Worm (Caenorhabditis elegans) whole organism, young adult: Measurements from ENCODE around the gene col-94.

Source experiments
- B0336.3 ChIP-seq: fragments of 200-800 bp; sonication (Bioruptor generic); IDR thresholded peaks from 2 replicates; pipeline ENCODE4 v1.3.6; 2022; ENCODE audit warnings: missing genetic modification characterization, missing compliant biosample characterization
- C06A6.2 ChIP-seq: fragments of 200-800 bp; sonication (Bioruptor generic); conservative IDR thresholded peaks from 2 replicates; pipeline ENCODE4 v1.3.6; 2022; ENCODE audit warnings: missing genetic modification characterization, missing compliant biosample characterization
- F23B12.7 ChIP-seq: sonication (generic microtip); optimal IDR thresholded peaks from 2 replicates; lab custom pipeline; 2017; ENCODE audit warnings: missing genetic modification characterization, mild to moderate bottlenecking, missing compliant biosample characterization, antibody characterized with exemption, moderate library complexity; ENCODE audit not compliant: insufficient read depth
- F33H1.4 ChIP-seq: fragments of 200-800 bp; sonication (Bioruptor generic); IDR thresholded peaks from 2 replicates; pipeline ENCODE4 v1.3.6; 2022; ENCODE audit warnings: missing genetic modification reagents, missing genetic modification characterization, missing compliant biosample characterization
- F52B5.7 ChIP-seq: sonication (generic microtip); optimal IDR thresholded peaks from 2 replicates; lab custom pipeline; 2016; ENCODE audit warnings: mild to moderate bottlenecking, missing genetic modification characterization, missing compliant biosample characterization
- Y53G8AR.9 ChIP-seq: fragments of 200-800 bp; sonication (Bioruptor generic); conservative IDR thresholded peaks from 2 replicates; pipeline ENCODE4 v1.3.6; 2022; ENCODE audit warnings: missing genetic modification reagents, missing genetic modification characterization, missing compliant biosample characterization
- Y95B8A.8 ChIP-seq: fragments of 200-800 bp; sonication (Bioruptor generic); IDR thresholded peaks from 2 replicates; pipeline ENCODE4 v1.3.6; 2022; ENCODE audit warnings: missing genetic modification reagents, missing genetic modification characterization, missing compliant biosample characterization
- ZK185.1 ChIP-seq: sonication (generic microtip); optimal IDR thresholded peaks from 2 replicates; lab custom pipeline; 2016; ENCODE audit warnings: mild to moderate bottlenecking, missing genetic modification characterization, missing compliant biosample characterization; ENCODE audit not compliant: poor library complexity, severe bottlenecking
- aptf-2 ChIP-seq: fragments of 200-800 bp; sonication (Bioruptor generic); conservative IDR thresholded peaks from 2 replicates; pipeline ENCODE4 v1.3.6; 2022; ENCODE audit warnings: missing genetic modification reagents, missing genetic modification characterization, missing compliant biosample characterization
- ccch-3 ChIP-seq: fragments of 200-800 bp; sonication (Bioruptor generic); optimal IDR thresholded peaks from 2 replicates; lab custom pipeline; 2018; ENCODE audit warnings: mild to moderate bottlenecking, missing genetic modification characterization, missing compliant biosample characterization
- cebp-2 ChIP-seq: fragments of 200-800 bp; sonication (Bioruptor generic); IDR thresholded peaks from 2 replicates; pipeline ENCODE4 v1.3.6; 2022; ENCODE audit warnings: missing genetic modification characterization, missing compliant biosample characterization
- ceh-27 ChIP-seq: fragments of 200-800 bp; sonication (Bioruptor generic); optimal IDR thresholded peaks from 2 replicates; lab custom pipeline; 2018; ENCODE audit warnings: mild to moderate bottlenecking, missing genetic modification characterization, moderate library complexity, missing compliant biosample characterization
- ceh-91 ChIP-seq: fragments of 200-800 bp; sonication (Bioruptor generic); IDR thresholded peaks from 2 replicates; pipeline ENCODE4 v1.3.6; 2022; ENCODE audit warnings: missing genetic modification reagents, missing genetic modification characterization, missing compliant biosample characterization
- dox-1 ChIP-seq: fragments of 200-800 bp; sonication (Bioruptor generic); IDR thresholded peaks from 2 replicates; pipeline ENCODE4 v1.3.6; 2022; ENCODE audit warnings: missing genetic modification reagents, missing genetic modification characterization, missing compliant biosample characterization
- ekl-4 ChIP-seq: fragments of 200-800 bp; sonication (Bioruptor generic); IDR thresholded peaks from 2 replicates; pipeline ENCODE4 v1.3.6; 2022; ENCODE audit warnings: missing genetic modification reagents, missing genetic modification characterization, missing compliant biosample characterization
- fkh-3 ChIP-seq: sonication (generic microtip); optimal IDR thresholded peaks from 2 replicates; lab custom pipeline; 2016; ENCODE audit warnings: mild to moderate bottlenecking, missing genetic modification characterization, missing compliant biosample characterization
- him-1 ChIP-seq: sonication (generic microtip); optimal IDR thresholded peaks from 2 replicates; lab custom pipeline; 2016; ENCODE audit warnings: missing genotype, missing genetic modification reagents, missing genetic modification characterization, missing compliant biosample characterization
- hmg-20 ChIP-seq: fragments of 200-800 bp; sonication (Bioruptor generic); IDR thresholded peaks from 2 replicates; pipeline ENCODE4 v1.3.6; 2022; ENCODE audit warnings: missing genetic modification reagents, missing genetic modification characterization, missing compliant biosample characterization
- hrde-1 ChIP-seq: sonication (generic microtip); optimal IDR thresholded peaks from 2 replicates; lab custom pipeline; 2016; ENCODE audit warnings: missing genetic modification characterization, mild to moderate bottlenecking, missing compliant biosample characterization, moderate library complexity, missing genotype, missing genetic modification reagents, borderline replicate concordance
- let-607 ChIP-seq, 2 experiments: fragments of 200-800 bp in 1 of 2; sonication (Bioruptor generic) in 1 of 2; sonication (generic microtip) in 1 of 2; optimal IDR thresholded peaks; 2 replicates each; lab custom pipeline; 2016 to 2018; ENCODE audit warnings: mild to moderate bottlenecking in 2 of 2, missing compliant biosample characterization in 2 of 2, missing genetic modification characterization in 2 of 2, moderate library complexity in 2 of 2, missing genotype in 1 of 2
- lin-26 ChIP-seq: fragments of 200-800 bp; sonication (Bioruptor generic); IDR thresholded peaks from 2 replicates; pipeline ENCODE4 v1.3.6; 2022; ENCODE audit warnings: missing genetic modification reagents, missing genetic modification characterization, missing compliant biosample characterization
- lin-40 ChIP-seq: sonication (generic microtip); optimal IDR thresholded peaks from 2 replicates; lab custom pipeline; 2016; ENCODE audit warnings: missing genetic modification characterization, mild to moderate bottlenecking, missing compliant biosample characterization, missing genotype, missing genetic modification reagents
- lir-1 ChIP-seq: fragments of 200-800 bp; sonication (Bioruptor generic); conservative IDR thresholded peaks from 2 replicates; pipeline ENCODE4 v1.3.6; 2022; ENCODE audit warnings: missing genetic modification reagents, missing genetic modification characterization, missing compliant biosample characterization
- lsl-1 ChIP-seq: fragments of 200-800 bp; sonication (Bioruptor generic); optimal IDR thresholded peaks from 2 replicates; lab custom pipeline; 2018; ENCODE audit warnings: mild to moderate bottlenecking, missing genetic modification characterization, moderate library complexity, missing compliant biosample characterization
- madf-3 ChIP-seq: fragments of 200-800 bp; sonication (Bioruptor generic); IDR thresholded peaks from 2 replicates; pipeline ENCODE4 v1.3.6; 2022; ENCODE audit warnings: missing genetic modification reagents, missing genetic modification characterization, missing compliant biosample characterization
- madf-6 ChIP-seq: fragments of 200-800 bp; sonication (Bioruptor generic); IDR thresholded peaks from 2 replicates; pipeline ENCODE4 v1.3.6; 2022; ENCODE audit warnings: missing genetic modification reagents, missing genetic modification characterization, missing compliant biosample characterization
- madf-8 ChIP-seq: fragments of 200-800 bp; sonication (Bioruptor generic); conservative IDR thresholded peaks from 2 replicates; pipeline ENCODE4 v1.3.6; 2022; ENCODE audit warnings: missing genetic modification reagents, missing genetic modification characterization, missing compliant biosample characterization
- nfya-1 ChIP-seq: sonication (generic microtip); optimal IDR thresholded peaks from 2 replicates; lab custom pipeline; 2017; ENCODE audit warnings: antibody characterized with exemption, missing compliant biosample characterization, missing genetic modification characterization, borderline replicate concordance; ENCODE audit not compliant: insufficient read depth
- nfya-2 ChIP-seq: fragments of 200-800 bp; sonication (Bioruptor generic); IDR thresholded peaks from 2 replicates; pipeline ENCODE4 v1.3.6; 2022; ENCODE audit warnings: missing genetic modification reagents, missing genetic modification characterization, missing compliant biosample characterization
- nhr-179 ChIP-seq: sonication (generic microtip); optimal IDR thresholded peaks from 2 replicates; lab custom pipeline; 2016; ENCODE audit warnings: mild to moderate bottlenecking, missing genetic modification characterization, missing compliant biosample characterization
- nhr-90 ChIP-seq: sonication (generic microtip); optimal IDR thresholded peaks from 2 replicates; lab custom pipeline; 2016; ENCODE audit warnings: missing genotype, mild to moderate bottlenecking, missing genetic modification characterization, missing compliant biosample characterization
- sea-2 ChIP-seq: fragments of 200-800 bp; sonication (Bioruptor generic); IDR thresholded peaks from 2 replicates; pipeline ENCODE4 v1.3.6; 2022; ENCODE audit warnings: missing genetic modification characterization, missing compliant biosample characterization
- snpc-1.3 ChIP-seq: sonication (generic microtip); optimal IDR thresholded peaks from 2 replicates; lab custom pipeline; 2017; ENCODE audit warnings: missing genetic modification characterization, mild to moderate bottlenecking, missing compliant biosample characterization, antibody characterized with exemption, moderate library complexity, missing genotype, missing genetic modification reagents; ENCODE audit not compliant: insufficient read depth
- snpc-4 ChIP-seq, 5 experiments: fragments of 150-350 bp in 1 of 5; sonication (generic microtip) in 4 of 5; optimal IDR thresholded peaks; 2 replicates each; lab custom pipeline; 2014 to 2018; ENCODE audit warnings: missing genetic modification characterization in 5 of 5, missing biosample characterization in 3 of 5, antibody characterized with exemption in 2 of 5, mild to moderate bottlenecking in 2 of 5, missing compliant biosample characterization in 2 of 5, missing genotype in 2 of 5, moderate library complexity in 2 of 5, missing genetic modification reagents in 1 of 5
- somi-1 ChIP-seq: fragments of 200-800 bp; sonication (Bioruptor generic); optimal IDR thresholded peaks from 2 replicates; lab custom pipeline; 2018; ENCODE audit warnings: mild to moderate bottlenecking, missing genetic modification characterization, missing compliant biosample characterization
- unc-130 ChIP-seq: sonication (generic microtip); optimal IDR thresholded peaks from 2 replicates; lab custom pipeline; 2016; ENCODE audit warnings: missing genetic modification reagents, missing genetic modification characterization, missing compliant biosample characterization
- ztf-18 ChIP-seq: sonication (generic microtip); optimal IDR thresholded peaks from 2 replicates; lab custom pipeline; 2016; ENCODE audit warnings: missing genotype, mild to moderate bottlenecking, missing genetic modification characterization, missing compliant biosample characterization
- ztf-26 ChIP-seq: sonication (generic microtip); optimal IDR thresholded peaks from 2 replicates; lab custom pipeline; 2017; ENCODE audit warnings: missing genetic modification characterization, missing compliant biosample characterization
- ztf-3 ChIP-seq: fragments of 200-800 bp; sonication (Bioruptor generic); optimal IDR thresholded peaks from 2 replicates; lab custom pipeline; 2018; ENCODE audit warnings: mild to moderate bottlenecking, missing genetic modification characterization, missing compliant biosample characterization

Gene col-94

DNA sequence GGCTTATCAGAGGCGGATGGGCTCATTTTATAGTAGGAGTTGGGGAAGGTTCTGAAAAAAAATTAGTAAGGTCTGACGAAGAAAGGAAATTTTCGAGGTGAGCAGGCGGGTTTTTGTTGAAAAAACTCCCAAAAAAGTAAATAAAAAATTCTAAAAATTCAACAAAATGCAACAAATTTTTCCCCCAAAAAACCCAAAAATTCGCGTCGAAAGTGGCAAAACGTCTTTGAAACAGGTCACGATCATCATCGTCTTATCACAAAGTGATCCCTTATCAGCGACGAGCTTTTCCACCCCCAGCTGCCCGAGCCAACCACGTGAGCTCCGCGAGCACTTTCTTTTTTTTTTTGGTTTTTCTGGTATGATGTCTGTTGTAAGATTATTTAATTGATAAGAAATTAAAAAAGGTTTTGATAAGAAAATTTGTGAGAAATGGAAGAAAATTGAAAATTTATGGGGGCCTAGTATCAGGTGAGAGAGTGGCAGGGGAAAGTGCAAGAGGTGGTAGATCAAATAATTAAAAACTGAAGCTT lies 38.9 kb upstream of the col-94 start, which contains the start of gene Y48A6B.7 (continued):
- no peak for TF ChIP-seq snpc-4 (GFP tag; optimal IDR thresholded peaks at IDR 0.05; lab: Kevin White, UChicago)
- TF ChIP-seq snpc-4 (tag; optimal IDR thresholded peaks at IDR 0.05; lab: Kevin White, UChicago), result peak in 2 of 4 experiments; percentile 1 to 22
- TF ChIP-seq B0336.3 (GFP tag; lab: Robert Waterston, UW), result peak; percentile 36; the same call in 1 of the 2 replicates

DNA sequence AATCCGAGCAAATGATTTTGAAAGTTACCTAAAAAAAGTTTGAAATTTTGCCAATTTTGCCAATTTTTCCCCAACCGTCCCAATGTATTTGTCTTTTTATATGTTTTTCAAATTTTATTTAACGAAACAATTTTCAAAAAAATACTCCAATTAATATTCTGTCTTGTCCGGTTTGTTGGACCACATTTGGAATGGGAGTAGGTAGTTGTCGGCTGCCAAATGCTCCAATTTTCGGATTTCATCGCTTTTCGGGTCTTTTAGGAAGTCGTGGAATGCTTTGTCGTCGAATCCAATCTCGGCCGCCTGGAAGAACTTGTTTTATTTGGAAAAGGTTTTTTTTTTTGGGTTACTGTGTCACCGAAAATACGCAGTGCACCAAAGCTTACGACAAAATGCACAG lies 37.5 kb upstream of the col-94 start:
- TF ChIP-seq sea-2 (GFP tag; lab: Robert Waterston, UW), result no peak
- TF ChIP-seq dox-1, result no peak

DNA sequence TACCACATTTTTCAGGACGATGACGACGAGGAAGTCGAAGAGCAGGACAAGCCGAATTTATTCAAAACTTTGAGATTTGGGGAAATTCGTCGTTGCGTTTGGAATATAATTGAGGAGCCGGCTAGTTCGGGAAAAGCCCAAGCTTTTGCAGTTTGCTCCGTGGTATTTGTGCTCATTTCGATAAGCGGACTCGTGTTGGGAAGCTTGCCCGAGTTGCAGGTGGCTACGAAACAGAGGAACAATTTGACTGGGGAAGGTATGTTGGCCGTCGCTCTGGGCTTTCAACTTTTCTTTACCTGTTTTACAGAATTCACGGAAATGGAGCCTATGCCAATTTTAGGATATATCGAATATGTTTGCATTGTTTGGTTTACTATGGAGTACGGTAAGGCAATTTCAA lies 34.6 kb upstream of the col-94 start:
- TF ChIP-seq nhr-179, result no peak

DNA sequence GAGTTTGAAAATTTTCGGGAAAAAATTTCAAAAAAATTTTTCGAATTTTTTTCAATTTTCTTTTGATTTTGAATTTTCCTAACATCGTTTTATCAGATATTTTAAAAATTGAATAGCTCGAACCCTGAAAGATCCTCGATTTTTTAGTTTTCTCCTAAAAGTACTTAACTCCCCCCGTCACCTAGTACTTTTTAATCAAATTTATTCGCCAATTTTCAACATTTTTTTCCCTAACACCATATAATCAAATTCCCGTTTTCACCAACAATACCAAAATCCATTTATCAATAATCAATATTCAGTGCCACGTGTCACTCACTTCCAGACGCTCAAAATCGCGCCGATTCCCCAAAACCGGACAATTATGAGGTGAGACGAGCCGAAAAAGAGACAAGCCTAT lies 24.6 kb upstream of the col-94 start, which contains the start of gene kvs-4:
Gene kvs-4 (plus strand): TSS at position 301 of the 400 bp plus-strand sequence.
- no peak for TF ChIP-seq him-1 (tag; lab: Kevin White, UChicago)
- no peak for TF ChIP-seq nfya-1
- no peak for TF ChIP-seq ccch-3 (GFP tag; lab: Kevin White, UChicago)
- no peak for TF ChIP-seq F52B5.7 (tag; lab: Kevin White, UChicago)
- no peak for TF ChIP-seq Y95B8A.8 (GFP tag; lab: Robert Waterston, UW)
- no peak for TF ChIP-seq cebp-2 (GFP tag; lab: Robert Waterston, UW)
- TF ChIP-seq ZK185.1, result no peak
- TF ChIP-seq fkh-3 (tag; lab: Kevin White, UChicago), result no peak
- TF ChIP-seq snpc-1.3 (tag; lab: Kevin White, UChicago), result no peak
- no peak for TF ChIP-seq ztf-3 (GFP tag; lab: Kevin White, UChicago)
- no peak for TF ChIP-seq lin-40
- TF ChIP-seq somi-1, result no peak
- no peak for TF ChIP-seq sea-2 (GFP tag; lab: Robert Waterston, UW)

DNA sequence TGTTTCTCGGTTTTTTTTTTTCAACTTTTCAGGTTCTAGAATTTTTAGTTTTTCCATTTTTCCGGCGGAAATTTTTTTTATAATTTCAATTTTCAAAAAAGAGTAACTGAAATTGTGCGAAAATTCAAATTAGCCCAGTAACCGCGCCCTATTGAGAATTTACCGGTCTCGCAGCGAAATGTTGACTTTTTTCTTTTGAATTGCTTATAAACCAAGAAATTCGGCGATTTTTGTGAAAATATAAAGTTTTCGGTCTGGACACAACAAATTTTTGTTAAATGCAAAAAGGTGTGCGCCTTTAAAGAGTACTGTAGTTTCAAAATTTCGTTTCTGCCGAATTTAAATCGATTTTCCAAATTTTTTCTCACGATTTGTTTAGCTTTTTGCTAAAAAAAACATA lies 22.9 kb upstream of the col-94 start:
- TF ChIP-seq ztf-26 (tag; lab: Kevin White, UChicago), result no peak
- TF ChIP-seq somi-1, result no peak
- peak; percentile 14 for TF ChIP-seq hrde-1
- TF ChIP-seq ccch-3 (GFP tag; lab: Kevin White, UChicago), result no peak
- TF ChIP-seq F33H1.4 (GFP tag; lab: Robert Waterston, UW), result 0 out of 2 replicates have a peak, but pooled peaks have one; percentile 6
- no peak for TF ChIP-seq F23B12.7 (tag; lab: Kevin White, UChicago)
- TF ChIP-seq lin-26 (GFP tag; lab: Robert Waterston, UW), result no peak
- no peak for TF ChIP-seq let-607 (tag; optimal IDR thresholded peaks at IDR 0.05; lab: Kevin White, UChicago)
- TF ChIP-seq lir-1, result no peak
- 0 out of 2 replicates have a peak, but pooled peaks have one; percentile 35 for TF ChIP-seq Y53G8AR.9 (GFP tag; lab: Robert Waterston, UW)
- TF ChIP-seq madf-6, result peak; percentile 47; the same call in 1 of the 2 replicates
- no peak for TF ChIP-seq madf-8 (GFP tag; lab: Robert Waterston, UW)

DNA sequence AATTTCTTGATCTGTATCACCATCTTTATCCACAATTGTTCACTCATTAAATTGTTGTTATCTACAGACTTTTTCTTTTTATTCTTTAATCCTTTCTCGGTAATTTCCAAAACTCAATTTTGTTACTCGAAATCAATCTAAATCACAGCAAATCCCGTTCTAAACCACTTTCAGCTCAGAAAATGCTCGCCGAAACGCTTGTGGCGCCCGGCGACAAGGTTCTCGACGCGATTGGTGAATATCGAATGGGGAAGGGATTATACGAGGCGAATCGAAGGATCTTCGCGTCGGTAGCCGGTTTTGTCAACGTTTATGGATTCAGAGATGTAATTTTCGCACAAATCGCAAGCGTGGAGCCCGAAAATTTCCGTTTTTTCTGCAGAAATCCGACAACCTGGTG lies 21.2 kb upstream of the col-94 start, which contains the start of gene exos-1:
Gene exos-1 (plus strand): TSS at position 175 of the 400 bp plus-strand sequence.
- TF ChIP-seq C06A6.2 (no peak), nfya-2 (GFP tag; lab: Robert Waterston, UW) (no peak), aptf-2 (GFP tag; lab: Robert Waterston, UW) (no peak), ekl-4 (peak; percentile 75), lsl-1 (no peak), madf-3 (no peak), nhr-90 (tag; lab: Kevin White, UChicago) (no peak), ceh-27 (GFP tag; lab: Kevin White, UChicago) (no peak), ztf-18 (tag; lab: Kevin White, UChicago) (no peak), hmg-20 (no peak), Y95B8A.8 (GFP tag; lab: Robert Waterston, UW) (no peak), ceh-91 (GFP tag; lab: Robert Waterston, UW) (peak; percentile 23; the same call in 1 of the 2 replicates), unc-130 (GFP tag; lab: Kevin White, UChicago) (no peak), nfya-1 (no peak)
